8 worm cellular contexts compared by ENCODE assay signal in genomic region chrX:14577579-14578127, ce11.
TF ChIP-seq lines count a peak whose summit lies in the region.

let-4 (plus strand) TSS chrX:14577935.

TF ChIP-seq in whole organism, L1 larva, 84 proteins besides CTCF, POLR2A, EP300 and RAD21:
- peak; percentile 61 for TF ChIP-seq blmp-1 (tag; optimal IDR thresholded peaks at IDR 0.05; lab: Kevin White, UChicago)
- no peak for TF ChIP-seq elt-2 (tag; optimal IDR thresholded peaks at IDR 0.05; lab: Kevin White, UChicago)
- no peak for TF ChIP-seq efl-1 (optimal IDR thresholded peaks at IDR 0.05; lab: Kevin White, UChicago)
- TF ChIP-seq efl-1 (GFP tag; optimal IDR thresholded peaks at IDR 0.05 in 1 of 2; lab: Kevin White, UChicago), result no peak
- TF ChIP-seq isw-1 (GFP tag; IDR thresholded peaks at IDR 0.05; lab: Robert Waterston, UW), result no peak
- no peak for TF ChIP-seq aly-2 (tag; optimal IDR thresholded peaks at IDR 0.05; lab: Kevin White, UChicago)
- TF ChIP-seq snu-23 (GFP tag; optimal IDR thresholded peaks at IDR 0.05; lab: Kevin White, UChicago), result no peak
- no peak for TF ChIP-seq C34B4.2 (tag; optimal IDR thresholded peaks at IDR 0.05; lab: Kevin White, UChicago)
- no peak for TF ChIP-seq irx-1 (tag; optimal IDR thresholded peaks at IDR 0.05; lab: Kevin White, UChicago)

TF ChIP-seq in whole organism, L3 larva, 47 proteins besides CTCF, POLR2A, EP300 and RAD21:
- no peak for TF ChIP-seq ceh-82 (tag; optimal IDR thresholded peaks at IDR 0.05; lab: Kevin White, UChicago)
- no peak for TF ChIP-seq daf-12 (tag; optimal IDR thresholded peaks at IDR 0.05; lab: Kevin White, UChicago)
- TF ChIP-seq nhr-23 (tag; optimal IDR thresholded peaks at IDR 0.05; lab: Kevin White, UChicago), result peak; percentile 86
- TF ChIP-seq hmg-11 (tag; optimal IDR thresholded peaks at IDR 0.05; lab: Kevin White, UChicago), result no peak

TF ChIP-seq in whole organism, L4 larva, 104 proteins besides CTCF, POLR2A, EP300 and RAD21:
- TF ChIP-seq set-16 (GFP tag; IDR thresholded peaks at IDR 0.05; lab: Robert Waterston, UW) (peak; percentile 80), F10B5.3 (tag; optimal IDR thresholded peaks at IDR 0.05; lab: Kevin White, UChicago) (no peak), unc-39 (tag; optimal IDR thresholded peaks at IDR 0.05; lab: Kevin White, UChicago) (no peak), pqm-1 (tag; optimal IDR thresholded peaks at IDR 0.05; lab: Kevin White, UChicago) (no peak), nhr-42 (GFP tag; IDR thresholded peaks at IDR 0.05; lab: Robert Waterston, UW) (no peak), nhr-28 (tag; optimal IDR thresholded peaks at IDR 0.05; lab: Kevin White, UChicago) (no peak), hlh-11 (tag; optimal IDR thresholded peaks at IDR 0.05; lab: Kevin White, UChicago) (peak; percentile 37), unc-62 (GFP tag; optimal IDR thresholded peaks at IDR 0.05 in 1 of 2; lab: Kevin White, UChicago) (peak in 1 of 2 experiments; percentile 95), unc-62 (tag; optimal IDR thresholded peaks at IDR 0.05; lab: Kevin White, UChicago) (no peak)

TF ChIP-seq in whole organism, early embryonic, 17 proteins besides CTCF, POLR2A, EP300 and RAD21:
- TF ChIP-seq B0310.2 (tag; optimal IDR thresholded peaks at IDR 0.05; lab: Kevin White, UChicago) (no peak), hnd-1 (tag; optimal IDR thresholded peaks at IDR 0.05; lab: Kevin White, UChicago) (no peak), flt-1 (GFP tag; IDR thresholded peaks at IDR 0.05; lab: Robert Waterston, UW) (no peak), hmg-4 (GFP tag; optimal IDR thresholded peaks at IDR 0.05; lab: Kevin White, UChicago) (peak; percentile 85), ets-7 (tag; optimal IDR thresholded peaks at IDR 0.05; lab: Kevin White, UChicago) (no peak), tra-4 (tag; optimal IDR thresholded peaks at IDR 0.05; lab: Kevin White, UChicago) (no peak), pes-1 (GFP tag; IDR thresholded peaks at IDR 0.05; lab: Robert Waterston, UW) (no peak), ceh-36 (tag; optimal IDR thresholded peaks at IDR 0.05; lab: Kevin White, UChicago) (peak; percentile 14), tbx-37 (GFP tag; conservative IDR thresholded peaks at IDR 0.05; lab: Robert Waterston, UW) (no peak)

TF ChIP-seq in whole organism, late embryonic, 69 proteins besides CTCF, POLR2A, EP300 and RAD21:
- no peak for TF ChIP-seq ceh-45 (GFP tag; IDR thresholded peaks at IDR 0.05; lab: Robert Waterston, UW)
- no peak for TF ChIP-seq pat-9 (tag; optimal IDR thresholded peaks at IDR 0.05; lab: Kevin White, UChicago)
- peak; percentile 23 for TF ChIP-seq nfya-1 (tag; optimal IDR thresholded peaks at IDR 0.05; lab: Kevin White, UChicago)

TF ChIP-seq in whole organism, midembryonic, 9 proteins besides CTCF, POLR2A, EP300 and RAD21:
- 0 out of 2 replicates have a peak, but pooled peaks have one; percentile 35 for TF ChIP-seq tab-1 (GFP tag; IDR thresholded peaks at IDR 0.05; lab: Robert Waterston, UW)
- TF ChIP-seq flt-1 (GFP tag; IDR thresholded peaks at IDR 0.05; lab: Robert Waterston, UW), result peak; percentile 10; the same call in 1 of the 2 replicates
- TF ChIP-seq cog-1 (tag; optimal IDR thresholded peaks at IDR 0.05; lab: Kevin White, UChicago), result no peak
TF ChIP-seq in whole organism, midembryonic: peak in this region for 2.

TF ChIP-seq in whole organism, mixed stage, embryonic, 35 proteins besides CTCF, POLR2A, EP300 and RAD21:
- TF ChIP-seq ham-2 (GFP tag; optimal IDR thresholded peaks at IDR 0.05; lab: Kevin White, UChicago) (peak; percentile 96), cnd-1 (tag; optimal IDR thresholded peaks at IDR 0.05; lab: Kevin White, UChicago) (no peak), M03D4.4 (tag; optimal IDR thresholded peaks at IDR 0.05; lab: Kevin White, UChicago) (peak; percentile 2), nhr-2 (tag; optimal IDR thresholded peaks at IDR 0.05; lab: Kevin White, UChicago) (peak; percentile 44), ceh-83 (GFP tag; optimal IDR thresholded peaks at IDR 0.05; lab: Kevin White, UChicago) (peak; percentile 28), sptf-1 (tag; optimal IDR thresholded peaks at IDR 0.05; lab: Kevin White, UChicago) (peak; percentile 59), elt-1 (tag; optimal IDR thresholded peaks at IDR 0.05; lab: Kevin White, UChicago; ENCODE audit: borderline replicate concordance, insufficient read depth) (no peak), ceh-43 (GFP tag; optimal IDR thresholded peaks at IDR 0.05; lab: Kevin White, UChicago) (no peak), mls-2 (tag; optimal IDR thresholded peaks at IDR 0.05; lab: Kevin White, UChicago) (peak; percentile 20)

TF ChIP-seq in whole organism, young adult, 124 proteins besides CTCF, POLR2A, EP300 and RAD21:
- TF ChIP-seq egrh-3 (GFP tag; IDR thresholded peaks at IDR 0.05; lab: Robert Waterston, UW), result peak; percentile 55; the same call in 1 of the 2 replicates
- TF ChIP-seq tbp1 (GFP tag; optimal IDR thresholded peaks at IDR 0.05; lab: Kevin White, UChicago), result no peak
- peak; percentile 80 for TF ChIP-seq zfh-2 (GFP tag; conservative IDR thresholded peaks at IDR 0.05; lab: Robert Waterston, UW)
